Worm (Caenorhabditis elegans): Measurements from ENCODE around the gene tin-9.2.

DNA sequence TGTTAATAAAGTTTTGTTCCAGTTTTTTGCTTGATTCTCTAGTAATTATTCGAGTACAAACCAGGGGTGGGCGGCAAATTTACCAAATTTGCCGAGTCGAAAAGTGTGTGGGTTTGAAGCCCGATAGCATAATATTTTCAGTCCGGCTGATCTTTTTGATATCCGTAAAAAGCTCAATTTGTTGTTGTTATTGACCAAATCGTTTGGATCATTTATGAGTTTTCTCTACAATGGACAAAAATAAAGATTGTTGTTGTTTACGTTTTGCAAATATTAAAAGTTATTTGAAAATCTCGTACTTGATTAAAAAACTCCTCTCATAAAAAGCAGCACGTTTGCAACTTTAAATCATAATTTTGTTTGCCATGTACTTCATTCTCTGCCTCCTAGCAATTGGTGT lies 42.8 kb upstream of the tin-9.2 start, which contains the start of gene scl-1:
- TF ChIP-seq snpc-4 (tag; optimal IDR thresholded peaks at IDR 0.05): no peak
- no peak for TF ChIP-seq nhr-67 (tag; optimal IDR thresholded peaks at IDR 0.05)
- TF ChIP-seq ceh-28 (tag; optimal IDR thresholded peaks at IDR 0.05): no peak
- TF ChIP-seq nhr-76 (tag; optimal IDR thresholded peaks at IDR 0.05): no peak
